Worm (Caenorhabditis elegans) whole organism, mixed stage, embryonic: ENCODE results near the gene Y41G9A.10.

Source experiments
- M03D4.4 ChIP-seq: sonication (generic microtip); optimal IDR thresholded peaks from 2 replicates; lab custom pipeline; 2017; ENCODE audit warnings: mild to moderate bottlenecking, missing genetic modification characterization, missing compliant biosample characterization
- bed-3 ChIP-seq: fragments of 200-800 bp; sonication (Bioruptor generic); optimal IDR thresholded peaks from 3 replicates; lab custom pipeline; 2018; ENCODE audit warnings: mild to moderate bottlenecking, missing genetic modification characterization, moderate library complexity, missing compliant biosample characterization
- blmp-1 ChIP-seq: fragments of 150-350 bp; optimal IDR thresholded peaks from 2 replicates; lab custom pipeline; 2014; ENCODE audit warnings: missing biosample characterization, missing genetic modification characterization
- ceh-39 ChIP-seq: fragments of 150-350 bp; optimal IDR thresholded peaks from 2 replicates; lab custom pipeline; 2014; ENCODE audit warnings: missing biosample characterization, missing genetic modification characterization
- ceh-43 ChIP-seq: fragments of 200-800 bp; sonication (Bioruptor generic); optimal IDR thresholded peaks from 2 replicates; lab custom pipeline; 2018; ENCODE audit warnings: mild to moderate bottlenecking, missing genetic modification characterization, moderate library complexity, missing compliant biosample characterization
- ceh-83 ChIP-seq: fragments of 200-800 bp; sonication (Bioruptor generic); optimal IDR thresholded peaks from 2 replicates; lab custom pipeline; 2018; ENCODE audit warnings: mild to moderate bottlenecking, missing genetic modification characterization, missing compliant biosample characterization
- ces-1 ChIP-seq: fragments of 150-350 bp; optimal IDR thresholded peaks from 2 replicates; lab custom pipeline; 2014; ENCODE audit warnings: missing biosample characterization, missing genetic modification reagents, missing genetic modification characterization
- cnd-1 ChIP-seq: fragments of 200-800 bp; sonication (Bioruptor generic); optimal IDR thresholded peaks from 2 replicates; lab custom pipeline; 2018; ENCODE audit warnings: mild to moderate bottlenecking, missing genetic modification characterization, missing compliant biosample characterization
- elt-1 ChIP-seq: sonication (generic microtip); optimal IDR thresholded peaks from 2 replicates; lab custom pipeline; 2017; ENCODE audit warnings: missing genetic modification characterization, mild to moderate bottlenecking, missing compliant biosample characterization, antibody characterized with exemption, moderate library complexity, borderline replicate concordance; ENCODE audit not compliant: insufficient read depth
- elt-3 ChIP-seq: fragments of 150-350 bp; optimal IDR thresholded peaks from 2 replicates; lab custom pipeline; 2014; ENCODE audit warnings: missing biosample characterization, missing genetic modification characterization
- flh-1 ChIP-seq: fragments of 200-800 bp; sonication (Bioruptor generic); optimal IDR thresholded peaks from 2 replicates; lab custom pipeline; 2018; ENCODE audit warnings: mild to moderate bottlenecking, missing genetic modification characterization, moderate library complexity, missing compliant biosample characterization
- ham-2 ChIP-seq: fragments of 200-800 bp; sonication (Bioruptor generic); optimal IDR thresholded peaks from 2 replicates; lab custom pipeline; 2018; ENCODE audit warnings: mild to moderate bottlenecking, missing genetic modification characterization, missing compliant biosample characterization
- hlh-1 ChIP-seq: fragments of 150-350 bp; optimal IDR thresholded peaks from 2 replicates; lab custom pipeline; 2014; ENCODE audit warnings: missing biosample characterization, missing genetic modification reagents, missing genetic modification characterization
- lin-13 ChIP-seq: fragments of 150-350 bp; optimal IDR thresholded peaks from 2 replicates; lab custom pipeline; 2014; ENCODE audit warnings: missing biosample characterization, missing genetic modification characterization
- lin-32 ChIP-seq: fragments of 200-800 bp; sonication (Bioruptor generic); optimal IDR thresholded peaks from 2 replicates; lab custom pipeline; 2018; ENCODE audit warnings: mild to moderate bottlenecking, missing genetic modification characterization, missing compliant biosample characterization
- lsy-2 ChIP-seq: fragments of 150-350 bp; optimal IDR thresholded peaks from 2 replicates; lab custom pipeline; 2014; ENCODE audit warnings: missing biosample characterization, missing genetic modification characterization
- mep-1 ChIP-seq: fragments of 150-350 bp; optimal IDR thresholded peaks from 2 replicates; lab custom pipeline; 2017; ENCODE audit warnings: missing biosample characterization, missing genetic modification reagents, missing genetic modification characterization, inconsistent platforms
- mls-2 ChIP-seq: sonication (generic microtip); optimal IDR thresholded peaks from 2 replicates; lab custom pipeline; 2016; ENCODE audit warnings: mild to moderate bottlenecking, missing genetic modification characterization, moderate library complexity, missing compliant biosample characterization
- nhr-12 ChIP-seq: fragments of 150-350 bp; optimal IDR thresholded peaks from 2 replicates; lab custom pipeline; 2014; ENCODE audit warnings: missing biosample characterization, missing genetic modification characterization
- nhr-2 ChIP-seq: fragments of 150-350 bp; optimal IDR thresholded peaks from 2 replicates; lab custom pipeline; 2014; ENCODE audit warnings: missing biosample characterization, missing genetic modification characterization
- nhr-237 ChIP-seq: fragments of 150-350 bp; optimal IDR thresholded peaks from 2 replicates; lab custom pipeline; 2014; ENCODE audit warnings: missing biosample characterization, missing genetic modification characterization
- nhr-76 ChIP-seq: sonication (generic microtip); optimal IDR thresholded peaks from 2 replicates; lab custom pipeline; 2017; ENCODE audit warnings: missing biosample characterization, missing genetic modification characterization
- pha-4 ChIP-seq: fragments of 150-350 bp; optimal IDR thresholded peaks from 2 replicates; lab custom pipeline; 2018; ENCODE audit warnings: missing biosample characterization, missing genetic modification reagents, missing genetic modification characterization
- sem-2 ChIP-seq: fragments of 200-800 bp; sonication (Bioruptor generic); optimal IDR thresholded peaks from 2 replicates; lab custom pipeline; 2018; ENCODE audit warnings: mild to moderate bottlenecking, missing genetic modification characterization, missing compliant biosample characterization
- snpc-4 ChIP-seq: fragments of 150-350 bp; optimal IDR thresholded peaks from 2 replicates; lab custom pipeline; 2014; ENCODE audit warnings: missing biosample characterization, missing genetic modification characterization
- unc-120 ChIP-seq: sonication (generic microtip); optimal IDR thresholded peaks from 2 replicates; lab custom pipeline; 2017; ENCODE audit warnings: missing genetic modification characterization, missing compliant biosample characterization; ENCODE audit not compliant: poor library complexity, severe bottlenecking
- unc-39 ChIP-seq: fragments of 150-350 bp; optimal IDR thresholded peaks from 2 replicates; lab custom pipeline; 2014; ENCODE audit warnings: missing biosample characterization, missing genetic modification characterization
- unc-62 ChIP-seq: fragments of 150-350 bp; optimal IDR thresholded peaks from 2 replicates; lab custom pipeline; 2014; ENCODE audit warnings: missing biosample characterization, missing genetic modification reagents, missing genetic modification characterization
- zip-8 ChIP-seq: fragments of 150-350 bp; optimal IDR thresholded peaks from 2 replicates; lab custom pipeline; 2014; ENCODE audit warnings: missing biosample characterization, missing genetic modification characterization
- ztf-11 ChIP-seq: fragments of 150-350 bp; optimal IDR thresholded peaks from 2 replicates; lab custom pipeline; 2014; ENCODE audit warnings: missing biosample characterization, missing genetic modification characterization

Gene Y41G9A.10

DNA sequence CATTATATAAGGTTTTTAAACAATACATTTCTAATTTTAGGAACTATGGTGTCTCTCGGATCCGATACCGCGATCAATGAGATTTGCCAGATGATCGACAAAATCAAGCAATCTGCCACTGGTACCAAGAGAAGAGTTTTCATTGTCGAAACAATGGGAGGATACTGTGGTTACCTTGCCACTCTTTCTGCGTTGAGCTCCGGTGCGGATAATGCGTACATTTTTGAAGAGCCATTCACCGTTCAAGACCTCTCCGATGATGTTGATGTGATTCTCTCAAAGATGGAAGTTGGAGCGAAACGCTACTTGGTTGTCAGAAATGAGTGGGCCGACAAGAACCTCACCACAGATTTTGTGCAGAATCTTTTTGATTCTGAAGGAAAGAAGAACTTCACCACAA, 2.7 kb downstream of the Y41G9A.10 start:
- TF ChIP-seq M03D4.4 (tag; lab: Kevin White, UChicago): no peak
- no peak for TF ChIP-seq mls-2
- no peak for TF ChIP-seq unc-39 (tag; lab: Kevin White, UChicago)
- no peak for TF ChIP-seq lin-13 (tag; lab: Kevin White, UChicago)
- TF ChIP-seq lin-32: no peak
- TF ChIP-seq ceh-43: no peak
- no peak for TF ChIP-seq nhr-2 (tag; lab: Kevin White, UChicago)
- no peak for TF ChIP-seq elt-3 (tag; lab: Kevin White, UChicago)

DNA sequence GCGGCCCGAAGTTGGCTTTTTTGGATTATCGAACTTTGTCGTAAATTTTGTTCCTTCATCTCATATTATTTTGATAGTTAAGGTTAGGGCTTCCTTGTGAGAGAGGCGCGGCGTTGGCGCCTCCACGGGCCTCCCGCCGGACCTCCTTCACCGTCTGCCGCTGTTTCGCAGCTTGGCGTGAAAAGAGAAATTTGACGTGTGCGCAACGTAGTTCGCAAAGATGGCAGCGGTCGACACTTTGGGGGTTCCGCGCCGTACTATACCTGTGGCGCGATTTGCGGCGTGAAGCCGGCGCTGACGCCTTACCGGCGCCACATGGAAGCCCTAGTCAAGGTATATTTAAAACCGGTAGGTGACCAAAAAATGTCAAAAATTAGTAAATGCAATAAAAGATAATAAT, 4.0 kb downstream of the Y41G9A.10 start:
- TF ChIP-seq zip-8 (no peak), nhr-237 (tag; lab: Kevin White, UChicago) (no peak), nhr-2 (tag; lab: Kevin White, UChicago) (no peak), pha-4 (tag; lab: Kevin White, UChicago) (no peak), bed-3 (GFP tag; lab: Kevin White, UChicago) (no peak), ham-2 (GFP tag; lab: Kevin White, UChicago) (no peak), lsy-2 (tag; lab: Kevin White, UChicago) (no peak), elt-1 (tag; lab: Kevin White, UChicago) (no peak), nhr-76 (no peak), blmp-1 (tag; lab: Kevin White, UChicago) (no peak), sem-2 (GFP tag; lab: Kevin White, UChicago) (no peak), hlh-1 (tag; lab: Kevin White, UChicago) (no peak)

DNA sequence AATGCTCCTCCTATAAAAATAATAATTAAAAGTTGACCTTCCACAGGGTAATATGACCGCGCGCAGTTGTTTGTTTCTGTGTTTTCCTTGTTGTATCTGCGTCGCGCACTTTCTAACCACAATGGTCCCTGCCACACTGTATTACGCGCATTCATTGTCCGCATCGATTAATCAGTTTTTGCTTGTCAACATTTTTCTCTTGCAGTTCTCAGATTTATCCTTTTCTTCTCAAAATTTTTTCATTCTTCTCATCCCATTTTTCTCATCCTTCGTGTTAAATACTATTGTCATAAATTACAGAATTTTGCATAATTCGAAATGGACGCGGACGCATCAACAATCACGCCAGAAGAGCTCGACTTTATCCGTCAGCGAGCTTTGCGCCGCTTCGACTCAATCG, 5.8 kb downstream of the Y41G9A.10 start, which contains the start of gene pfk-1.1:
Gene pfk-1.1 (plus strand): TSS at position 301 of the 400 bp plus-strand sequence.
- TF ChIP-seq hlh-1 (tag; lab: Kevin White, UChicago) (peak; percentile 15), nhr-2 (tag; lab: Kevin White, UChicago) (peak; percentile 1), M03D4.4 (tag; lab: Kevin White, UChicago) (no peak)
- TF ChIP-seq, all 35 proteins: peak for 2

DNA sequence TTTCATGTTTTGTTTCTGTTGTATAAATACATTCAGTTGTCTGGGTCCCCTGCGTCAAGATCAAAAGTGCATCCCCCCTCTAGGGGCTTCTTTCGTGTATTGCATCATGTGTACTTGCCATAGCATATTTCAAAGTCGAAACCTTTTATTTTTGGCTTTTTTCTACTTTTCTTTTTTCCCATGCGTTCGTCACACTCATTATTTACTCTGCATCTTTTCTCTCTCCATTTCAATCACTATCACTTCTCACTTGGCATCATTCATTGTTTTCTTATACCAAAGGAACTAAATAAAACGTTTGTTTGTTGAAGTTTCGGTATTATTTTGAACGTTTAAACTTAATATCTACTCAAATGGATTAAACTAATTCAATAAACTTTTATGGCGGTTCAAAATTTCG, 6.8 kb downstream of the Y41G9A.10 start:
- TF ChIP-seq ham-2 (GFP tag; lab: Kevin White, UChicago) (no peak), cnd-1 (tag; lab: Kevin White, UChicago) (no peak), unc-120 (no peak), ces-1 (GFP tag; lab: Kevin White, UChicago) (no peak), ceh-83 (GFP tag; lab: Kevin White, UChicago) (no peak), lin-32 (no peak), elt-1 (tag; lab: Kevin White, UChicago) (no peak), bed-3 (GFP tag; lab: Kevin White, UChicago) (no peak), nhr-76 (no peak), snpc-4 (tag; lab: Kevin White, UChicago) (no peak), flh-1 (no peak), ztf-11 (tag; lab: Kevin White, UChicago) (no peak), ceh-39 (no peak), mep-1 (tag; lab: Kevin White, UChicago) (no peak), nhr-12 (tag; lab: Kevin White, UChicago) (no peak)

DNA sequence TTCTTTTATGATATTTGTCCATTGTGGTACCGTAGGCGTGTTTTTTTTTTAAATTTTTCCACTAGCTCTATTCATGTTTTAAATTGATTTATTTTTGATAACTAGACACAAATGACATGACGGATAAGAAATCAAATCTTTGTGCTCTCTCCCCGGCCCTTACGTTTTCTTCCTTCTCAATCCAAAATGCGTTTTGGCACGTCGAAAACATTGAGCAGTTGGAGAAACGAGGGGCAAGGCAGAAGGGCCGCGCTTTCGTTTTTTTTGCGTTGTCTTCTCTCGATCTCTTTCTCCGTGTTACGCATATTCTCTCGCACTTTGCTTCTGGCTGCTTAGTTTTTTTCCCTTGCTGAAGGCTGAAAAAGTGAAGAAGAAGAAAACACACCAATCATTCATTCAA, 7.3 kb downstream of the Y41G9A.10 start:
- no peak for TF ChIP-seq flh-1
- peak; percentile 51 for TF ChIP-seq ces-1 (GFP tag; lab: Kevin White, UChicago)
- no peak for TF ChIP-seq lin-13 (tag; lab: Kevin White, UChicago)
- peak; percentile 37 for TF ChIP-seq unc-62 (GFP tag; lab: Kevin White, UChicago)
- no peak for TF ChIP-seq unc-39 (tag; lab: Kevin White, UChicago)
- TF ChIP-seq mls-2: no peak
- peak; percentile 21 for TF ChIP-seq hlh-1 (tag; lab: Kevin White, UChicago)
- TF ChIP-seq pha-4 (tag; lab: Kevin White, UChicago): no peak

DNA sequence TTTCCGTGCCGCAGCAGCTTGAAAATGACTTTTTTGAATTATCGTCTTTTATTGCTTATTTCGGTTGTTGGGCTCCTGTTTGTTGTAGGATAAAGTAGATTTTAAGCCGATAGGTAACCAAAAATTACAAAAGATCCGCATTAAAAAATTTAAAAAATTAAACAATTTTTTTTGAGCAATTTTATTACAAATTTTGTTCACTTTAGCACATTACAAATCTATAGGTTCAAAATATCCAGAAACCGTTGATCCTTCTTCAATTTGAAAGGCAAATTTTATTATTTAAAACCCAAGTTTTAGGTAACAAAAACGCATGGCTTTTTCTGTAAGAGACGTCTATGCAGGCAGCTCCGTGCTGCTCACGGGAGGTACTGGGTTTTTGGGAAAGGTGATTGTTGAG, 13.3 kb downstream of the Y41G9A.10 start, which contains the start of gene fard-1:
Gene fard-1 (plus strand): TSS at position 301 of the 400 bp plus-strand sequence.
- no peak for TF ChIP-seq snpc-4 (tag; lab: Kevin White, UChicago)
